Worm (Caenorhabditis elegans): Measurements from ENCODE around the gene clec-174.

- TF ChIP-seq hlh-30 (tag; optimal IDR thresholded peaks at IDR 0.05; ENCODE audit: insufficient read depth) (no peak), pqm-1 (tag; optimal IDR thresholded peaks at IDR 0.05) (no peak), Y5F2A.4 (GFP tag; optimal IDR thresholded peaks at IDR 0.05) (no peak), lin-15B (tag; optimal IDR thresholded peaks at IDR 0.05) (no peak), mep-1 (tag; optimal IDR thresholded peaks at IDR 0.05) (no peak)
Observed at ce11 chrIV:3918160-3918559, 23.3 kb downstream of the clec-174 start, which contains the start of gene F56D6.23.
